Worm (Caenorhabditis elegans) whole organism, L4 larva: ENCODE measurements around the gene H06I04.3.
A peak's percentile ranks its signal among the peaks of the same experiment; 100 is the strongest.

Source experiments
- Y48G9A.11 ChIP-seq: fragments of 200-800 bp; sonication (Bioruptor generic); IDR thresholded peaks from 2 replicates; pipeline ENCODE4 v1.3.6; 2022; ENCODE audit warnings: missing genetic modification reagents, missing genetic modification characterization, missing compliant biosample characterization
- ama-1 ChIP-seq: fragments of 150-350 bp; optimal IDR thresholded peaks from 2 replicates; lab custom pipeline; 2014; ENCODE audit warnings: inconsistent platforms, mixed read lengths
- egl-27 ChIP-seq: sonication (generic microtip); optimal IDR thresholded peaks from 3 replicates; lab custom pipeline; 2017; ENCODE audit warnings: missing biosample characterization, missing genetic modification reagents, missing genetic modification characterization
- lin-39 ChIP-seq: fragments of 150-350 bp; optimal IDR thresholded peaks from 2 replicates; lab custom pipeline; 2014; ENCODE audit warnings: missing biosample characterization, missing genetic modification reagents, missing genetic modification characterization
- lsy-2 ChIP-seq, 2 experiments: fragments of 150-350 bp in 1 of 2; sonication (generic microtip) in 1 of 2; optimal IDR thresholded peaks; 2 replicates each; lab custom pipeline; 2014 to 2017; ENCODE audit warnings: missing biosample characterization in 2 of 2, missing genetic modification characterization in 2 of 2
- madf-5 ChIP-seq, 2 experiments: fragments of 200-800 bp; sonication (Bioruptor generic); IDR thresholded peaks; 2 replicates each; pipeline ENCODE4 v1.3.6; 2022; ENCODE audit warnings: missing compliant biosample characterization in 2 of 2, missing genetic modification characterization in 2 of 2
- nhr-42 ChIP-seq: fragments of 200-800 bp; sonication (Bioruptor generic); IDR thresholded peaks from 2 replicates; pipeline ENCODE4 v1.3.6; 2022; ENCODE audit warnings: missing genetic modification characterization, missing compliant biosample characterization
- nhr-76 ChIP-seq: fragments of 150-350 bp; optimal IDR thresholded peaks from 2 replicates; lab custom pipeline; 2014; ENCODE audit warnings: missing biosample characterization, missing genetic modification characterization
- pha-4 ChIP-seq, 2 experiments: fragments of 150-350 bp in 1 of 2; fragments of 200-800 bp in 1 of 2; sonication (Bioruptor generic) in 1 of 2; IDR thresholded peaks in 1 of 2; optimal IDR thresholded peaks in 1 of 2; 2 replicates each; pipeline versions ENCODE4 v1.3.6 to Lab custom; 2014 to 2022; ENCODE audit warnings: missing genetic modification characterization in 2 of 2, missing genetic modification reagents in 2 of 2, missing biosample characterization in 1 of 2, missing compliant biosample characterization in 1 of 2
- unc-62 ChIP-seq, 3 experiments: fragments of 150-350 bp in 1 of 3; sonication (generic microtip); optimal IDR thresholded peaks in 2 of 3; peaks in 1 of 3; 1 replicate in 1 of 3; 2 replicates in 2 of 3; lab custom pipeline; 2014 to 2017; ENCODE audit warnings: missing biosample characterization in 3 of 3, missing genetic modification characterization in 3 of 3, missing genetic modification reagents in 3 of 3, missing genotype in 1 of 3
- zag-1 ChIP-seq: fragments of 150-350 bp; optimal IDR thresholded peaks from 2 replicates; lab custom pipeline; 2014; ENCODE audit warnings: missing biosample characterization, missing genetic modification characterization

DNA sequence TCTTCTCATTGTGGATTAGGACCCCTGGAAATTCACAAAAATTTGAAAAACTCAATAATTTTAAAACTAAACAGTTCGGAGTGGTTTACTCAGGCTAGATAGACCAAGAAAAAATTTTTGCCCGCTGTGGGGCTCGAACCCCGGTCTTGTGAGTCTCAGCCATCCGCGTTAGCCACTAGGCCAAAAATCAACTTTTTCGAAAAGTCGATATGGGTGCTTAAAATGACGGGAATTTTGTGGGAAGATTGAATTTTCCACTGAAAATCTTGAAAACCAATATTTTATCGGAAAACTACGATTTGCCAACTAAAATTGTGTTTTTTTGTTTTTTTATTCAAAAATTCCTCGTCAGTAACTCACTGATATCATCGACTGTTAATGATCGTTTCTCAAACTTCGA lies 37.2 kb downstream of the H06I04.3 start:
- TF ChIP-seq lsy-2 (tag; optimal IDR thresholded peaks at IDR 0.05; lab: Kevin White, UChicago) (no peak), madf-5 (GFP tag; IDR thresholded peaks at IDR 0.05; lab: Robert Waterston, UW) (no peak), egl-27 (tag; lab: Kevin White, UChicago) (no peak), unc-62 (GFP tag; optimal IDR thresholded peaks at IDR 0.05 in 1 of 2; lab: Kevin White, UChicago) (no peak), unc-62 (tag; optimal IDR thresholded peaks at IDR 0.05; lab: Kevin White, UChicago) (no peak), Y48G9A.11 (0 out of 2 replicates have a peak, but pooled peaks have one; percentile 44), nhr-76 (tag; lab: Kevin White, UChicago) (no peak), nhr-42 (GFP tag; lab: Robert Waterston, UW) (no peak), lin-39 (tag; lab: Kevin White, UChicago) (no peak), zag-1 (tag; lab: Kevin White, UChicago) (no peak), pha-4 (GFP tag; IDR thresholded peaks at IDR 0.05; lab: Robert Waterston, UW) (peak; percentile 24; the same call in 1 of the 2 replicates), pha-4 (tag; optimal IDR thresholded peaks at IDR 0.05; lab: Kevin White, UChicago) (no peak), ama-1 (lab: Kevin White, UChicago) (no peak)
